Fruit fly (Drosophila melanogaster): Measurements from ENCODE around the gene sgl.

sgl gene

dm6 chr3L:7013568-7014305, 49.2 kb upstream of the sgl start (continued):
- TF ChIP-seq CG3838 (GFP tag; optimal IDR thresholded peaks at IDR 0.05) (no peak), Eip74EF (GFP tag; optimal IDR thresholded peaks at IDR 0.05) (no peak), lmd (GFP tag; IDR thresholded peaks at IDR 0.05) (peak; percentile 21; the same call in 1 of the 2 replicates), her (GFP tag; optimal IDR thresholded peaks at IDR 0.05) (no peak), nerfin-1 (tag; optimal IDR thresholded peaks at IDR 0.05) (no peak), CG16779 (GFP tag; IDR thresholded peaks at IDR 0.05) (0 out of 2 replicates have a peak, but pooled peaks have one; percentile 24), luna (GFP tag; optimal IDR thresholded peaks at IDR 0.05) (no peak), Trl (optimal IDR thresholded peaks at IDR 0.05) (peak; percentile 12 to 54), Trl (GFP tag; optimal IDR thresholded peaks at IDR 0.05) (no peak), HLH3B (GFP tag; IDR thresholded peaks at IDR 0.05) (no peak), cato (GFP tag; optimal IDR thresholded peaks at IDR 0.05; ENCODE audit: borderline replicate concordance) (no peak), B-H2 (GFP tag; optimal IDR thresholded peaks at IDR 0.05) (no peak), CG12071 (GFP tag; optimal IDR thresholded peaks at IDR 0.05) (no peak), Antp (GFP tag; optimal IDR thresholded peaks at IDR 0.05) (no peak), CG18476 (GFP tag; optimal IDR thresholded peaks at IDR 0.05) (no peak), Dfd (GFP tag; optimal IDR thresholded peaks at IDR 0.05) (no peak), sisA (GFP tag; IDR thresholded peaks at IDR 0.05) (no peak), CG14667 (GFP tag; IDR thresholded peaks at IDR 0.05) (no peak; the same call in 1 of the 2 replicates), CoRest (tag; optimal IDR thresholded peaks at IDR 0.05) (peak; percentile 10), dysf (GFP tag; IDR thresholded peaks at IDR 0.05) (peak; percentile 59; the same call in 2 of the 3 replicates), sima (GFP tag; optimal IDR thresholded peaks at IDR 0.05) (no peak), phol (tag; optimal IDR thresholded peaks at IDR 0.05) (no peak), crc (GFP tag; optimal IDR thresholded peaks at IDR 0.05) (no peak), TFAM (GFP tag; optimal IDR thresholded peaks at IDR 0.05) (no peak), schlank (tag; optimal IDR thresholded peaks at IDR 0.05) (no peak), CG12744 (GFP tag; optimal IDR thresholded peaks at IDR 0.05) (no peak), CG4820 (GFP tag; optimal IDR thresholded peaks at IDR 0.05) (no peak), br (optimal IDR thresholded peaks at IDR 0.05) (no peak), HLH4C (GFP tag; IDR thresholded peaks at IDR 0.05; ENCODE audit: partially characterized antibody) (no peak), CG10979 (tag; optimal IDR thresholded peaks at IDR 0.05) (no peak), sens-2 (GFP tag; IDR thresholded peaks at IDR 0.05) (peak; percentile 19; the same call in 1 of the 2 replicates), Kr (GFP tag; optimal IDR thresholded peaks at IDR 0.05) (no peak), CG17385 (GFP tag; optimal IDR thresholded peaks at IDR 0.05) (peak; percentile 37), lilli (GFP tag; optimal IDR thresholded peaks at IDR 0.05) (peak; percentile 26), pita (GFP tag; optimal IDR thresholded peaks at IDR 0.05) (no peak), CG7786 (GFP tag; optimal IDR thresholded peaks at IDR 0.05) (no peak), Bdp1 (GFP tag; optimal IDR thresholded peaks at IDR 0.05) (no peak), pb (GFP tag; optimal IDR thresholded peaks at IDR 0.05) (no peak), ems (GFP tag; optimal IDR thresholded peaks at IDR 0.05) (no peak), Scr (GFP tag; IDR thresholded peaks at IDR 0.05; ENCODE audit: partially characterized antibody) (no peak), rib (GFP tag; IDR thresholded peaks at IDR 0.05) (no peak), dmrt11E (tag; optimal IDR thresholded peaks at IDR 0.05) (no peak), CG4707 (GFP tag; optimal IDR thresholded peaks at IDR 0.05) (no peak), H2.0 (GFP tag; IDR thresholded peaks at IDR 0.05) (peak; percentile 48; the same call in 1 of the 2 replicates), gcm2 (GFP tag; optimal IDR thresholded peaks at IDR 0.05) (no peak), CG10267 (tag; optimal IDR thresholded peaks at IDR 0.05) (no peak), mld (GFP tag; IDR thresholded peaks at IDR 0.05; ENCODE audit: partially characterized antibody) (no peak), unc-4 (GFP tag; IDR thresholded peaks at IDR 0.05; ENCODE audit: partially characterized antibody) (no peak), CG1602 (GFP tag; optimal IDR thresholded peaks at IDR 0.05) (no peak), CG6272 (GFP tag; IDR thresholded peaks at IDR 0.05) (no peak), CG13296 (GFP tag; optimal IDR thresholded peaks at IDR 0.05) (no peak)

All from whole organism, embryonic.